Worm (Caenorhabditis elegans) whole organism, L4 larva: ENCODE results near the gene Y50D4C.12.

Experiments
- egl-27 ChIP-seq: sonication (generic microtip); optimal IDR thresholded peaks from 3 replicates; lab custom pipeline; 2017; ENCODE audit warnings: missing biosample characterization, missing genetic modification reagents, missing genetic modification characterization
- fkh-10 ChIP-seq: fragments of 150-350 bp; optimal IDR thresholded peaks from 2 replicates; lab custom pipeline; 2014; ENCODE audit warnings: missing biosample characterization, missing genetic modification reagents, missing genetic modification characterization
- fos-1 ChIP-seq: fragments of 150-350 bp; optimal IDR thresholded peaks from 2 replicates; lab custom pipeline; 2014; ENCODE audit warnings: missing biosample characterization, missing genetic modification characterization
- madf-9 ChIP-seq: fragments of 200-800 bp; sonication (Bioruptor generic); conservative IDR thresholded peaks from 2 replicates; pipeline ENCODE4 v1.3.6; 2022; ENCODE audit warnings: missing genetic modification reagents, missing genetic modification characterization, missing compliant biosample characterization
- nhr-28 ChIP-seq: fragments of 150-350 bp; optimal IDR thresholded peaks from 2 replicates; lab custom pipeline; 2014; ENCODE audit warnings: missing biosample characterization, missing genetic modification characterization
- zip-2 ChIP-seq: fragments of 150-350 bp; optimal IDR thresholded peaks from 2 replicates; lab custom pipeline; 2014; ENCODE audit warnings: missing biosample characterization, missing genetic modification characterization

ce11 chrV:1003826-1004225, 21.4 kb downstream of the Y50D4C.12 start:
- TF ChIP-seq madf-9 (0 out of 2 replicates have a peak, but pooled peaks have one; percentile 33), nhr-28 (peak; percentile 9), egl-27 (tag; lab: Kevin White, UChicago) (no peak), fos-1 (no peak), zip-2 (tag; lab: Kevin White, UChicago) (no peak), fkh-10 (GFP tag; lab: Kevin White, UChicago) (peak; percentile 26)
